Fruit fly (Drosophila melanogaster): Measurements from ENCODE around the gene CG3457.

CG3457 gene

DNA sequence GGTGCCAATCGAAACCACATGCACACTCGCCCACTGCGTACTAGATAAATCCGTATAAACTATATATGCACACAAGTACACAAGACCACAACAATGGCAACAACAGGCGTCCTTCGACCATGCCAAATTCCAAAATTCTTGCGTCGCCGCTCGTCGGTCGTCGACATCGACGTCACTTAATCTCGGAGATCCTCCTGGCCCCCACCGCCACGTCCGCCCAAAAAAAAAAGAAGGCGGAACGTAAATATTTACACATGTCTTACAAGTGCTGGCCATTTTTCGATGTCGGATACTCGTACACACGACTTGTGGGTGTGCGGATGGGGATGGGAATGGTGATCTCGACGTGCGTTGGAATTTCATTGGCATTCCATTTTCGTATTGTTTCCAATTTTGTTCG, 24.3 kb upstream of the CG3457 start:
- no peak for TF ChIP-seq CG33017 (tag; optimal IDR thresholded peaks at IDR 0.05)

DNA sequence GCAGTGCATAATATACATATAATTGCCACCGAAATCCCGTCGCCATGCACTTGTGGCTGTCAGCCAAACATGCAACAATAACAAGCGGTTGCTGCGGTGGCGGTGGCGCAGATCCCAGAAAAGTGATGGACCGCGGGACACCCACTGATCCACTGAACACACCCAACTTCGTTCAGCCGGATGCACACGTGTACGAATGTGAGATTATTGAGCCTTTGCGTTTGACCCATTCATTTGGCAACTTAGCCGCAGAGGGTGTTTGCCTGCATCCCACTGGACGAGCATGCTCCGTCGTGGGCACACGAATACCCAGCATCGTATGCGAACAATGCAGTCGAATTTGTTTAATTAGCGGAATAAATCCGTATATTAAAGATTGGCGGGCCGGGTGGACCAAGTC, 22.2 kb upstream of the CG3457 start:
- TF ChIP-seq kay (GFP tag; ENCODE audit: borderline replicate concordance): no peak

DNA sequence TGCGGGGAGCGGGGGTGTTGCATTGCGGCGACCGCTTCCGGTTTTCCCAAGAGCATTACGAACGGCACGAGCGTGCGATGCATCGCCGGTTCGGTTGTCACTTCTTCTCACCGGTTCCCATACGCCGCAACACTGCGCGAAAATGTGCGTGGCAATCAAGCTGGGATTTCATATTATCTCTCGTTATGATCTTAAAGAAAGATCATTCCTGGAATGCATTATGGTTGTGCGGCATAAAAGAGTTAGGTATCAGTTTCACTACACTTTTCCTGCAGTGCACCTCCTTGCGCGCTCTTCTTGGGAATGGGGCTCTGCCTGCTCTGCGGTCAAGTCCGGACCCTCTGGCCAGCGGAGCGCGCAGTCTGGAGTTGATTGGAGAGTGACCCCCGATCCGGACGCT, 21.5 kb upstream of the CG3457 start:
- TF ChIP-seq ovo (GFP tag; optimal IDR thresholded peaks at IDR 0.05): no peak

DNA sequence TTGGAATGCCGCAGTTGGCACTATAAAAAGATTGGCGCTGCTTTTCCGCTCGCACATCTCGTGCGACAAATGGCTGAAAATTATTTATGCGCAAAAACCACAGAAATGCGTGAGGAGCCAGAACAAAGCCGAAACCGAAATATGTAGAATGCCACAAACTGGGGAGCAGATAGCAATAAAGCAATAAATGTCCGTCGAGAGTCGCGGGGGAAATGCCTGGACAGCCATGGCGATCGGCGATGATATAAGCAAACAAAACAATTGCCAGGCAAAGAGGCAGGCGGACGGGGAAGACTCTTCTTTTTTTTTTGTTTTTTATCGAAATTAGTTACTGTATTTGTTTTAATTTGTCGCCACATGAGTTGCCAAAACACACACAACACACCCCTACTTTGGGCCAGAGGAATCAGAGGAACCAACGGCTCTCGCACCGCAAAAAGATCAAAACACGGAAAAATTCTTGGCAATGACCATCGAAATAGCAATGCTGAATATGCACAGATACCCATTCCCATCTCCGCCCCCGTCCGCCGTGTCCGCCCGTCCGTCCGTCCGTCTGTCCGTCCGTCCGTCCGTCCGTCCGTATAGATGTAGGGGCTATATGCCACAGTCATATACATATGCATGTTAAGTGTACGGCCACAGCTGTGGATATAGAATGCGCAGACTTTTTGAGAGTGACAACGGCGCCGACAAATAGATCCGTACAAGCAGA, 19.0 kb upstream of the CG3457 start:
- TF ChIP-seq CG12768 (GFP tag; optimal IDR thresholded peaks at IDR 0.05): no peak
- TF ChIP-seq CG5204 (GFP tag; optimal IDR thresholded peaks at IDR 0.05): no peak
- TF ChIP-seq Clk (GFP tag; optimal IDR thresholded peaks at IDR 0.05): no peak
- TF ChIP-seq CG33017 (tag; optimal IDR thresholded peaks at IDR 0.05): no peak
- TF ChIP-seq CG11617 (GFP tag; optimal IDR thresholded peaks at IDR 0.05): peak; percentile 15

DNA sequence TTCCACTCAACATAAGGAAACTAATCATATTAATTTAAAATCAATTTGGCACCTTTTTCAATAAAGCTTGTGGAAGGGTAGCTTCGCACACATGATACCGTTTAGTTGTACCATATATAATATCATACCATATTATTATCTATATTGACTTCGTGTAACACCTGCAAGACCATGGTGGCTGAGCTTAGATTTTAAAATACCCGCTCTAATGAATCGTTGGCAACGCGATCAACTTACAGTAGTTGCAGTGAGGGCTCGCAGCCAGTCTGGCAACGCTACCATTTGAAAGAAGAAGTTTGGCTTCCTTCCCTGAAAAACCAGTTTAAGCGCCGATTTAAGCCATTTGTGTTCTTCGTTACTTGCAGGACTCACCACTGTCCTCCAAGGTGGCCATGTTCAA, 17.2 kb upstream of the CG3457 start:
- TF ChIP-seq CG33017 (tag; optimal IDR thresholded peaks at IDR 0.05): no peak
- no peak for TF ChIP-seq CG14711 (tag; optimal IDR thresholded peaks at IDR 0.05)
- no peak for TF ChIP-seq kay (GFP tag; ENCODE audit: borderline replicate concordance)
- no peak for TF ChIP-seq cnc (optimal IDR thresholded peaks at IDR 0.05)
- TF ChIP-seq cic (GFP tag; optimal IDR thresholded peaks at IDR 0.05): no peak
- TF ChIP-seq ovo (GFP tag; optimal IDR thresholded peaks at IDR 0.05): no peak
- TF ChIP-seq CG12768 (GFP tag; optimal IDR thresholded peaks at IDR 0.05): no peak
- TF ChIP-seq Hr96 (GFP tag; optimal IDR thresholded peaks at IDR 0.05): no peak
- TF ChIP-seq Crg-1 (GFP tag; optimal IDR thresholded peaks at IDR 0.05): no peak
- no peak for TF ChIP-seq pad (GFP tag; optimal IDR thresholded peaks at IDR 0.05)
- no peak for TF ChIP-seq tj (GFP tag; optimal IDR thresholded peaks at IDR 0.05)
- TF ChIP-seq Mnt (GFP tag; optimal IDR thresholded peaks at IDR 0.05): no peak
- no peak for TF ChIP-seq bab1 (GFP tag; optimal IDR thresholded peaks at IDR 0.05)
- no peak for TF ChIP-seq CG7045 (GFP tag; optimal IDR thresholded peaks at IDR 0.05)
- no peak for TF ChIP-seq CG1620 (GFP tag; optimal IDR thresholded peaks at IDR 0.05)

DNA sequence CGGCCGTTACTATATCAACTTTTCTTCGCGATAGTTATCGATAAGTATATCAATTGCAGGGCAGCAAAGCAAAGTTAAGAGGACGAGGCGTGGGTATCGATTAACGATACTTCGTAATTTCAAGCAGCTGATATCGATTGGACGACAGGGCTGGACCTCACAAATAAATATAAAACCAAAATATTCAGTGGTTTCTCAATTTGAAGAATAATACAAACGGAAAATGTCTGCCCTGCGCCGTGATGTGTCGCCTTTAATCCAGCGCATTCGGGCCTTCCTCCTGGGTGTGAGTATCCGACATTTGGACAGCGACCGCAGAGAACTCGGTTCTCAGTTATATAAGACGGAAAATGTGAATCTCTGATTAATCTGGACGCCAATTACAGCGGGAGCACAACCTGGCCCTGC, 15.2 kb upstream of the CG3457 start, which contains the start of gene ND-B14.5A:
Gene ND-B14.5A, plus strand, starts transcription at position 107 of the 408 bp plus-strand sequence.
- TF ChIP-seq Mnt (GFP tag; optimal IDR thresholded peaks at IDR 0.05): peak; percentile 49
- peak; percentile 13 for TF ChIP-seq CG7101 (tag; optimal IDR thresholded peaks at IDR 0.05)
- no peak for TF ChIP-seq ovo (GFP tag; optimal IDR thresholded peaks at IDR 0.05)
- peak; percentile 0 for TF ChIP-seq CG14711 (tag; optimal IDR thresholded peaks at IDR 0.05)
- peak; percentile 58 for TF ChIP-seq bab1 (GFP tag; optimal IDR thresholded peaks at IDR 0.05)
- TF ChIP-seq CG11617 (GFP tag; optimal IDR thresholded peaks at IDR 0.05): peak; percentile 19
- TF ChIP-seq CG12768 (GFP tag; optimal IDR thresholded peaks at IDR 0.05): no peak

DNA sequence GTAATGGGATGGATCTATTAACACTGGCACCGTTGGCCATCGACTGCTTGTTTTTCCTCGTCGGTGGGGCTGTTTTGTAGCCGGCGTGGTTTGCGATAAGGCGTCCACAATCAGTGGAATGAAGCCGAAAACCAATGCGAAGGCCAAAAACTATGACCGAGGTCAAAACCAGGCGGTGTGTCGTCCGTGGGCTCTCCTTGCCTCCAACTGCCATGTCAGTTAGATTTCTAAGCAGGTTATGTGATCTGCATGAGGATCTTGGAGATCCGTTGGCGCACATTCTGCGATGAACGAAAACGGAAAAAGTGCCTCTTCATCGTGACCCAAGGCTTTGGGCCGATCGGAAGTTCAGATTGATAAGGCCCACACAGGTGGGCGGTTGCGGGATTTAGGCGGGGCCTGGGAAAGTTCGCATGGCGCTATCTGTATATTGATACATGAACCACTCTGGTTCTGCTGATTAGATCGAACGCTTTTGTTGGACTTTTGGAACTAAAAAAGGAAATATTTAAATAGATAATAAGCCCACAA, 12.3 kb upstream of the CG3457 start, which contains the start of gene Cyp4d14:
Gene Cyp4d14, minus strand, starts transcription at position 51 of the 531 bp plus-strand sequence.
- peak in 1 of 2 experiments; percentile 27 for TF ChIP-seq cnc (optimal IDR thresholded peaks at IDR 0.05)
- no peak for TF ChIP-seq cic (GFP tag; optimal IDR thresholded peaks at IDR 0.05)

DNA sequence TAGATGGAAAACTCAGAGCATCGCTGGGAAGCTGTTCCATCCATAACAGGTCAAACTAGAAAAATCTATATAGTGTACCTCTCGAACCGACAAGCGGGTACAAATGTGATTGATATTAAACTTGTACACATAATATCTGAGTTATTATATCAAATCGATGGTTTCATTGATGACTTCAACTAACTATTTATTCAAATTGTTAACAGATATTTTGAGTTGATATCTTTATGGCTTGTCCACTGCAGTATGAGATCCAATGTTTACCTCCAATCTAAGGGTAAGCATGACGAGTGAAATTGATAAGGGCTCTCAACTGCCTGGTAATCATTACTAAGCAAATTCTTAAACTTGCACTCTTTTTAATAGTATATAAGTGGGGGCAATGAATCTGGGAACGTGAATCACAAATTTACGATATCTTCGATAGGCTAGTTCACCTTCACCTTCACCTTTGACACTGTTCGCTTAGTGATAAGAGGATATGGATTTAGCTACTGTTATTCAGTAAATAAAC, 11.6 kb upstream of the CG3457 start, which contains the start of gene Cyp4d2:
Gene Cyp4d2, plus strand, starts transcription at position 51 of the 514 bp plus-strand sequence.
- TF ChIP-seq cic (GFP tag; optimal IDR thresholded peaks at IDR 0.05) (no peak), Crg-1 (GFP tag; optimal IDR thresholded peaks at IDR 0.05) (no peak), pad (GFP tag; optimal IDR thresholded peaks at IDR 0.05) (no peak), Clk (GFP tag; optimal IDR thresholded peaks at IDR 0.05) (no peak), kay (GFP tag; ENCODE audit: borderline replicate concordance) (no peak), ovo (GFP tag; optimal IDR thresholded peaks at IDR 0.05) (no peak), bab1 (GFP tag; optimal IDR thresholded peaks at IDR 0.05) (no peak), CG7045 (GFP tag; optimal IDR thresholded peaks at IDR 0.05) (no peak), CG5204 (GFP tag; optimal IDR thresholded peaks at IDR 0.05) (no peak), tj (GFP tag; optimal IDR thresholded peaks at IDR 0.05) (peak; percentile 24), toe (GFP tag; optimal IDR thresholded peaks at IDR 0.05) (no peak), Mnt (GFP tag; optimal IDR thresholded peaks at IDR 0.05) (no peak), CG33017 (tag; optimal IDR thresholded peaks at IDR 0.05) (no peak), cnc (optimal IDR thresholded peaks at IDR 0.05) (peak; percentile 75 to 93), CG1620 (GFP tag; optimal IDR thresholded peaks at IDR 0.05) (no peak)

Data from whole organism, adult.